Worm (Caenorhabditis elegans) whole organism, late embryonic: ENCODE data around the gene Y53F4B.43.

Source experiments
- F13H6.1 ChIP-seq: sonication (generic microtip); optimal IDR thresholded peaks from 2 replicates; lab custom pipeline; 2016; ENCODE audit warnings: missing genetic modification characterization, missing compliant biosample characterization
- K09A11.1 ChIP-seq: sonication (generic microtip); optimal IDR thresholded peaks from 2 replicates; lab custom pipeline; 2017; ENCODE audit warnings: antibody characterized with exemption, mild to moderate bottlenecking, missing genetic modification characterization, missing compliant biosample characterization; ENCODE audit not compliant: insufficient read depth
- ama-1 ChIP-seq: fragments of 150-350 bp; optimal IDR thresholded peaks from 2 replicates; lab custom pipeline; 2014
- ceh-30 ChIP-seq: fragments of 150-350 bp; optimal IDR thresholded peaks from 2 replicates; lab custom pipeline; 2014; ENCODE audit warnings: missing biosample characterization, missing genetic modification characterization
- fkh-10 ChIP-seq: fragments of 150-350 bp; optimal IDR thresholded peaks from 2 replicates; lab custom pipeline; 2014; ENCODE audit warnings: missing biosample characterization, missing genetic modification reagents, missing genetic modification characterization
- hlh-8 ChIP-seq: sonication (generic microtip); optimal IDR thresholded peaks from 2 replicates; lab custom pipeline; 2016; ENCODE audit warnings: missing genotype, missing genetic modification characterization, missing compliant biosample characterization
- nhr-11 ChIP-seq: fragments of 150-350 bp; optimal IDR thresholded peaks from 2 replicates; lab custom pipeline; 2014; ENCODE audit warnings: missing biosample characterization, missing genetic modification characterization
- pag-3 ChIP-seq: sonication (generic microtip); optimal IDR thresholded peaks from 2 replicates; lab custom pipeline; 2016; ENCODE audit warnings: missing compliant biosample characterization, missing genetic modification characterization, borderline replicate concordance
- pha-4 ChIP-seq: fragments of 150-350 bp; optimal IDR thresholded peaks from 2 replicates; lab custom pipeline; 2018; ENCODE audit warnings: missing biosample characterization, missing genetic modification reagents, missing genetic modification characterization
- syd-9 ChIP-seq: sonication (generic microtip); optimal IDR thresholded peaks from 2 replicates; lab custom pipeline; 2016; ENCODE audit warnings: mild to moderate bottlenecking, missing genetic modification characterization, moderate library complexity, missing compliant biosample characterization
- ttx-3 ChIP-seq: sonication (generic microtip); optimal IDR thresholded peaks from 2 replicates; lab custom pipeline; 2016; ENCODE audit warnings: missing genetic modification reagents, missing genetic modification characterization, missing compliant biosample characterization

ce11 chrII:15025599-15026164 lies 37.4 kb downstream of the Y53F4B.43 start, which contains the start of gene cmtr-1:
- TF ChIP-seq ceh-30 (tag; lab: Kevin White, UChicago) (no peak), hlh-8 (tag; lab: Kevin White, UChicago) (no peak), ama-1 (lab: Kevin White, UChicago) (peak; percentile 90), F13H6.1 (tag; lab: Kevin White, UChicago) (no peak), ttx-3 (no peak), pag-3 (no peak), K09A11.1 (tag; lab: Kevin White, UChicago) (peak; percentile 4), syd-9 (tag; lab: Kevin White, UChicago) (no peak), pha-4 (tag; lab: Kevin White, UChicago) (no peak), nhr-11 (tag; lab: Kevin White, UChicago) (no peak), fkh-10 (GFP tag; lab: Kevin White, UChicago) (no peak)
